Worm (Caenorhabditis elegans) whole organism, mixed stage, embryonic: ENCODE results near the gene C02H6.3.

ENCODE experiments used
- bed-3 ChIP-seq: fragments of 200-800 bp; sonication (Bioruptor generic); optimal IDR thresholded peaks from 3 replicates; lab custom pipeline; 2018; ENCODE audit warnings: mild to moderate bottlenecking, missing genetic modification characterization, moderate library complexity, missing compliant biosample characterization
- lsy-2 ChIP-seq: fragments of 150-350 bp; optimal IDR thresholded peaks from 2 replicates; lab custom pipeline; 2014; ENCODE audit warnings: missing biosample characterization, missing genetic modification characterization
- mab-5 ChIP-seq: fragments of 150-350 bp; optimal IDR thresholded peaks from 2 replicates; lab custom pipeline; 2014; ENCODE audit warnings: missing biosample characterization, missing genetic modification characterization
- mep-1 ChIP-seq: fragments of 150-350 bp; optimal IDR thresholded peaks from 2 replicates; lab custom pipeline; 2017; ENCODE audit warnings: missing biosample characterization, missing genetic modification reagents, missing genetic modification characterization, inconsistent platforms
- nhr-237 ChIP-seq: fragments of 150-350 bp; optimal IDR thresholded peaks from 2 replicates; lab custom pipeline; 2014; ENCODE audit warnings: missing biosample characterization, missing genetic modification characterization
- sem-2 ChIP-seq: fragments of 200-800 bp; sonication (Bioruptor generic); optimal IDR thresholded peaks from 2 replicates; lab custom pipeline; 2018; ENCODE audit warnings: mild to moderate bottlenecking, missing genetic modification characterization, missing compliant biosample characterization
- snpc-4 ChIP-seq: fragments of 150-350 bp; optimal IDR thresholded peaks from 2 replicates; lab custom pipeline; 2014; ENCODE audit warnings: missing biosample characterization, missing genetic modification characterization
- unc-39 ChIP-seq: fragments of 150-350 bp; optimal IDR thresholded peaks from 2 replicates; lab custom pipeline; 2014; ENCODE audit warnings: missing biosample characterization, missing genetic modification characterization
- zip-8 ChIP-seq: fragments of 150-350 bp; optimal IDR thresholded peaks from 2 replicates; lab custom pipeline; 2014; ENCODE audit warnings: missing biosample characterization, missing genetic modification characterization

- TF ChIP-seq mab-5: no peak
- no peak for TF ChIP-seq mep-1 (tag; lab: Kevin White, UChicago)
- no peak for TF ChIP-seq unc-39
- no peak for TF ChIP-seq snpc-4
- no peak for TF ChIP-seq nhr-237
- TF ChIP-seq lsy-2 (tag; lab: Kevin White, UChicago): no peak
- no peak for TF ChIP-seq bed-3 (GFP tag; lab: Kevin White, UChicago)
- TF ChIP-seq zip-8 (tag; lab: Kevin White, UChicago): no peak
- no peak for TF ChIP-seq sem-2 (GFP tag; lab: Kevin White, UChicago)
Measured at ce11 chrV:7352186-7353053, 35.2 kb downstream of the C02H6.3 start, which contains the start of the genes srh-231 and srh-275.
